Fruit fly (Drosophila melanogaster) whole organism, larva: ENCODE results near the gene CG43867.

Experiments used
- noc ChIP-seq: fragments of 200-800 bp; sonication (Bioruptor generic); optimal IDR thresholded peaks from 3 replicates; lab custom pipeline; 2019; ENCODE audit warnings: missing biosample characterization, mild to moderate bottlenecking, missing genetic modification characterization, moderate library complexity

Gene CG43867

DNA sequence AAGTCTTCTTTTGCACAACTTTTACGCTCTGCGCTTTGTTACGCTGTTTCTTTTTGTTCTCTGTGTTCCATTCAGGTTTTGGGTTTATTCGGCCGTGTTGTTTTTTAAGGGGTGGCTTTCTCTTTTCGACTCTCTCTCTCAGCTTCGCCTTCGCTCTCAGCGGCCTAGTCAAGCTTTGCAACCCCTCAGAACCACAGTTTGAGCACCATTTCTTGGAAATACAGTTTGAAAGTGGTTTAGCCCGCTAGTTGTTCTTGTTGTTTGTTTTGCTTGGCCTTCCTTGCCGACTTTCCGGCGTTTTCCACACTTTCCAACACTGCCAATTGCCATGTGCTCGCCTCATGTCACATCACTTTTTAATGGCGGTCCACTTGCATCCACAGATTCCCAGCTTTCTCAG, 86.7 kb downstream of the CG43867 start:
- no peak for TF ChIP-seq noc (tag; lab: Kevin White, UChicago)

DNA sequence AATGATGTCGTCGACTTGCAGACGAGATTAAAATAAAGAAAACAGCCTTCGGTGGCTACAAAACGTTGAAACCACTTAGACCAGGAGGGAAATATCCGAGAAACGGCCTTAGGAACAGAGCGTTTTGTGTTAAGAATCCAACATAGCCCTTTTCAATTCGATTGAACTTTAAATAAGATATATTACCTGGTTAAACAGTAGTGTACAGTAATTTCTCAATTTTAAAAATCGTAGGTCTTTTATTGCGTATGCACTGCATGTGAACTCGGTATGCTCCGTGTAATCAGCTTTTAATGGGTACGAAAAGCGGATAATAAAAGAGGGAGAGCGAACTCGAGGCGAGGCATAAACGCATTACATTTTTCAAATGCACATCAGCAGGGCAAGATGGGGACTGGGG, 89.8 kb downstream of the CG43867 start:
- TF ChIP-seq noc (tag; lab: Kevin White, UChicago), result no peak

DNA sequence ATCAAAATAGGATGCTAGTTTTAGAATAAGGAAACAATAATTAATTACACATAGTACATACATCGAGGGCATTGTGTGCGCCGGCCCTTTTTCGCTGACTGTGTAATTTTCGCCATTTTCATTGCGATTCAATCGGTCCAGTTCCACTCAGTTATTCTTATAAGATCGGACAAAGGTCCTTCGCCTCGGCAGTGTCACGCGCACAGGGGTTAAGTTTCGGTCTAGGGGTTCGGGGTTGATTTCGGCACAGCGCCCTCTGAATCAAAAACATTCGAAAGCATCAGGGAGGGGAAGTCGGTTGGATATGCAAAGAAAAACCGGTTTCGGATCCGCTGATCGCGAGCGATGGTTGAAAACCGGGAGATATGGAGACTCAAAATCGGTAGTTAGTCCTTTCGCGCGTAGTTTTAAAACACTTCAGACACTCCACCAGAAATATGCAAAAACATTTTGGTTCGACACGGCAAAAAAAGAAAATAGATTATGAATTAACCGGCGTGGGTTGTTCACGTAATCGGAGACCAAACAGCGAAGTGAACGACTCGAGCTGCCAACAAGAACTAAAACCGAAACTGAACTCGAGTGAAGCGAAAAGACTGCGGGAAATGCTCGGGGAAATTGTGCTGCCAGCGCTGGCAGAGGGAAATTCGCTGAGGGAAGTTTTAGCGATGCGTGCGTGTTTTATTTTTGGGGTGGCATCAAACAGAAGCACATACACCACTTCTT, 91.6 kb downstream of the CG43867 start:
- TF ChIP-seq noc (tag; lab: Kevin White, UChicago), result no peak

- no peak for TF ChIP-seq noc (tag; lab: Kevin White, UChicago)
These were observed 102.8 kb downstream of the CG43867 start for dm6 chrX:824961-825360.

- no peak for TF ChIP-seq noc (tag; lab: Kevin White, UChicago)
These were observed 121.9 kb downstream of the CG43867 start, which contains the start of gene Sec22 for dm6 chrX:805907-806306. Gene Sec22, plus strand, starts transcription at chrX:806076.

DNA sequence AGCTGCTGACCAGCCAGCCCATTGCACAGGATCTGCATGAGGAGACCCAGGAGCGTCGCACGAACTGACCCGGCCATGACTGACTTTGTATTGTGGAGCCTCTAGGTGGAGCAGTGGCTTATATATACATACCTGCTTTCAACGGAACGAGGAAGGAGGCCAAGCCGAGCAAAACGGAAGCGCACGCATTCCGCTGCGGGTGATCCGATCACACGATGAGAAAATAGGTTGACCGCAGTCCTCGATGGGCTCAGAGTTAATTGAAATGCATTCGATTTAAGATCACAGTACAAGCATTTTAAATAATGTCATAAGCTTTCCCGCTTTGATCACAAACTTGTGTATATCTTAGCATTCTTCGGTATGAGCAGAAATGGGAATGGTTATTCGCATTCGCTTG, 123.0 kb downstream of the CG43867 start, which contains the start of gene CG13358:
Gene CG13358 (minus strand): TSS at position 101 of the 400 bp plus-strand sequence.
- TF ChIP-seq noc (tag; lab: Kevin White, UChicago), result no peak

- TF ChIP-seq noc (tag; lab: Kevin White, UChicago), result no peak
These were observed 124.4 kb downstream of the CG43867 start, which contains the start of gene CG13359 for dm6 chrX:803370-803769. Gene CG13359, minus strand, starts transcription at chrX:803470.

- peak; percentile 3 for TF ChIP-seq noc (tag; lab: Kevin White, UChicago)
These were observed 126.5 kb downstream of the CG43867 start, which contains the start of gene Rbf for dm6 chrX:801157-801872. Gene Rbf, minus strand, starts transcription at chrX:801479.

DNA sequence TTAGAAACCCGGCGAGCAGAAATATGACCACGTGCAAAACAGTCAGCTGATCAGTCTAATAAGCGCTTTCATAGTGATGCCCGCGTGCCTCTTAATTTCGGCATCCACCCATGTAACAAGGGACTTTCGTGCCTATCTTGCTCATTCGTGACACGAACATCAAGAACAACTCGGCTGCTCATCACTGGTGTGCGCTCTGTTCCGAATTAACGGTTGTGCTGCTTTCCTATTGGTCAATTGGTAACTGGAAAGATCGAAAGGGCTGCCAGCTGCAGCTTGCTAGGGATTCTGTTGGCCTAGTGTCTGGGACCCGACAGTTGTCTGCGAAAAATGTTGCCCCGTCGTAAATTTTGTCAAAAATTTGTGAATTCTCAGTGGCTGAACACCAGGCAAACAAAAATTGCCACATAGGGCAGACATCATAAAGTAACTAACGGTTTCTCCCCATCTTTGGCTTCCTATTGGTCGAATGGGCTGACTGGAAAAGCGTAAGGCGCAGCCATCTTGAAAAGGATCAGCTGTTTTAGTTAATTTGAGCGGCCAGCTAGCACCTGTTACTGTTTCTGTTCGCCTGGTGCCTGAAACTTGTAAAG, 131.3 kb downstream of the CG43867 start:
- peak; percentile 17 for TF ChIP-seq noc (tag; lab: Kevin White, UChicago)

DNA sequence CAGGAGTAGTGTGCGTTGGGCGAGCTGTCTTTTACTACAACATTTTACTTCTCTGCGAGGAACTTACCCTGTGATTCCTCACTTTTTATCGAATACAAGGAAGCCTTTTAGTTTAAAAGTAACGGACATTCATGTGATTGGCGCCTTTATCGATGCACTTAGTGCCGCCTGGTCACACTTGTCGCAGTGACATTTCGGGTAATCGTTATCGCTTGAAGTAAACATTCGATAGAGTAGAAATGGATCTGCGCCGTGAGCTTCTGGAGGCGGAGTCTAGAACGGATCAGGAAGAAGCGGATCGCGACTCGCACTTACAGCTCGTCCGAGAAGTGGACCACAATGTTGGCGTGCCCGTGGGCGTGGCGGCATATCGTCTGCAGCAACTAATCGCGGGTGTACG, 134.9 kb downstream of the CG43867 start, which contains the start of gene CG16989:
Gene CG16989 (plus strand): TSS at position 225 of the 400 bp plus-strand sequence.
- no peak for TF ChIP-seq noc (tag; lab: Kevin White, UChicago)

- no peak for TF ChIP-seq noc (tag; lab: Kevin White, UChicago)
These were observed 137.7 kb downstream of the CG43867 start, which contains the start of gene CG13360 for dm6 chrX:790039-790597. Gene CG13360, minus strand, starts transcription at chrX:790089.

DNA sequence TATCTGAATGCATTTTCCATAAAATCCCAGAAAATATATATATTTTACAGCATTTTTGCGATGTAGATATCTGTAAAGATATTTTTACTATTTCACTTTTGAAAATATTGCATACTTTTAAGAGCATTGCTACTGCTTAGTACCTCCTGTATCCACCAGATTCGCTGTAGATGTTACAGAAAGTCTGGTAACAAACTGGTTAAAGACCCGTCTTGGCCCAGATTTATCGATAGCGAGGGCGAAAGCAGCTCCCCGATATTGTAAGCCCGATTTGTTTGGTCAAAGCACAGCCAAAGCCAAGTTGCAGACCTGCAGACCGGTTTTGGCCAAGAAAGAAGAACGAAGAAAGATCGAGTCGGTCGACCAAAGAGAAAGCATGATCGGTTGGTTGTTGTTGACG, 143.3 kb downstream of the CG43867 start, which contains the start of gene tw:
Gene tw (plus strand): TSS at position 291 of the 400 bp plus-strand sequence.
- no peak for TF ChIP-seq noc (tag; lab: Kevin White, UChicago)

- TF ChIP-seq noc (tag; lab: Kevin White, UChicago), result no peak
These were observed 148.4 kb downstream of the CG43867 start for dm6 chrX:779344-779743.

- TF ChIP-seq noc (tag; lab: Kevin White, UChicago), result no peak
These were observed 152.6 kb downstream of the CG43867 start for dm6 chrX:775184-775583.

dm6 chrX:774160-774700, 153.5 kb downstream of the CG43867 start:
- TF ChIP-seq noc (tag; lab: Kevin White, UChicago), result no peak
